Fruit fly (Drosophila melanogaster): Measurements from ENCODE around the gene CG15641.

The CG15641 gene

dm6 chrX:15483010-15483802 is 15.5 kb downstream of the CG15641 start:
- no peak for TF ChIP-seq CG8478 (optimal IDR thresholded peaks at IDR 0.05)
- TF ChIP-seq CTCF (optimal IDR thresholded peaks at IDR 0.05), result no peak

dm6 chrX:15484451-15485032 is 16.9 kb downstream of the CG15641 start:
- TF ChIP-seq CTCF (optimal IDR thresholded peaks at IDR 0.05) (no peak), CG8478 (optimal IDR thresholded peaks at IDR 0.05) (no peak)

dm6 chrX:15486682-15487081 is 19.0 kb downstream of the CG15641 start, which contains the start of gene Gmap:
TSS of gene Gmap (plus strand) at chrX:15486922.
- TF ChIP-seq CTCF (optimal IDR thresholded peaks at IDR 0.05) (no peak), CG8478 (optimal IDR thresholded peaks at IDR 0.05) (no peak)

- no peak for TF ChIP-seq CG8478 (optimal IDR thresholded peaks at IDR 0.05)
- peak; percentile 73 to 81 for TF ChIP-seq CTCF (optimal IDR thresholded peaks at IDR 0.05)
Observed at dm6 chrX:15490519-15490918, 22.8 kb downstream of the CG15641 start.

dm6 chrX:15495600-15496379 is 28.1 kb downstream of the CG15641 start:
- TF ChIP-seq CTCF (optimal IDR thresholded peaks at IDR 0.05), result no peak
- no peak for TF ChIP-seq CG8478 (optimal IDR thresholded peaks at IDR 0.05)

dm6 chrX:15496651-15497409 is 29.1 kb downstream of the CG15641 start:
- no peak for TF ChIP-seq CG8478 (optimal IDR thresholded peaks at IDR 0.05)
- no peak for TF ChIP-seq CTCF (optimal IDR thresholded peaks at IDR 0.05)

- TF ChIP-seq CG8478 (optimal IDR thresholded peaks at IDR 0.05) (no peak), CTCF (optimal IDR thresholded peaks at IDR 0.05) (no peak)
Observed at dm6 chrX:15497440-15498271, 30.0 kb downstream of the CG15641 start.

- peak; percentile 45 to 64 for TF ChIP-seq CTCF (optimal IDR thresholded peaks at IDR 0.05)
- TF ChIP-seq CG8478 (optimal IDR thresholded peaks at IDR 0.05), result no peak
Observed at dm6 chrX:15498791-15499190, 31.1 kb downstream of the CG15641 start.

dm6 chrX:15499996-15500904 is 32.6 kb downstream of the CG15641 start:
- TF ChIP-seq CG8478 (optimal IDR thresholded peaks at IDR 0.05) (no peak), CTCF (optimal IDR thresholded peaks at IDR 0.05) (no peak)

- TF ChIP-seq CTCF (optimal IDR thresholded peaks at IDR 0.05) (no peak), CG8478 (optimal IDR thresholded peaks at IDR 0.05) (no peak)
Observed at dm6 chrX:15501706-15502267, 34.1 kb downstream of the CG15641 start.

- TF ChIP-seq CG8478 (optimal IDR thresholded peaks at IDR 0.05) (no peak), CTCF (optimal IDR thresholded peaks at IDR 0.05) (no peak)
Observed at dm6 chrX:15502864-15503263, 35.2 kb downstream of the CG15641 start.

- TF ChIP-seq CG8478 (optimal IDR thresholded peaks at IDR 0.05), result no peak
- TF ChIP-seq CTCF (optimal IDR thresholded peaks at IDR 0.05), result no peak
Observed at dm6 chrX:15511399-15511798, 43.7 kb downstream of the CG15641 start.
